Fruit fly (Drosophila melanogaster): ENCODE results near the gene TotZ.

- no peak for TF ChIP-seq pan (optimal IDR thresholded peaks at IDR 0.05)
- no peak for TF ChIP-seq usp (GFP tag; optimal IDR thresholded peaks at IDR 0.05)
- TF ChIP-seq EcR (GFP tag; optimal IDR thresholded peaks at IDR 0.05): no peak
- TF ChIP-seq psq (optimal IDR thresholded peaks at IDR 0.05): no peak
- TF ChIP-seq CG8478 (optimal IDR thresholded peaks at IDR 0.05): no peak
- no peak for TF ChIP-seq Dll (optimal IDR thresholded peaks at IDR 0.05)
These were observed 46.6 kb upstream of the TotZ start, which contains the start of gene CG31223 for dm6 chr3R:20830963-20831362.

Measured in whole organism.